Fruit fly (Drosophila melanogaster) whole organism, wandering third instar larva: ENCODE data around the gene GNBP3.

Source experiments
- Dfd ChIP-seq: fragments of >200 bp; optimal IDR thresholded peaks from 2 replicates; lab custom pipeline; 2017; ENCODE audit warnings: missing biosample characterization, missing genetic modification characterization
- HLH106 ChIP-seq: fragments of 200-800 bp; optimal IDR thresholded peaks from 3 replicates; lab custom pipeline; 2019; ENCODE audit warnings: missing biosample characterization, mild to moderate bottlenecking, missing genetic modification characterization, moderate library complexity
- Hr78 ChIP-seq: fragments of >200 bp; optimal IDR thresholded peaks from 2 replicates; lab custom pipeline; 2017; ENCODE audit warnings: missing biosample characterization, missing genetic modification characterization
- Myc ChIP-seq: fragments of >200 bp; optimal IDR thresholded peaks from 2 replicates; lab custom pipeline; 2017
- N ChIP-seq: fragments of >200 bp; optimal IDR thresholded peaks from 2 replicates; lab custom pipeline; 2018; ENCODE audit warnings: missing biosample characterization, missing external identifiers, missing genetic modification characterization
- Rel ChIP-seq, 2 experiments: fragments of 200-800 bp; sonication (Bioruptor generic) in 1 of 2; optimal IDR thresholded peaks; 2 replicates in 1 of 2; 3 replicates in 1 of 2; lab custom pipeline; 2016 to 2019; ENCODE audit warnings: mild to moderate bottlenecking in 2 of 2, missing biosample characterization in 2 of 2, missing genetic modification characterization in 2 of 2, moderate library complexity in 1 of 2
- fru ChIP-seq: fragments of 200-800 bp; sonication (Bioruptor generic); optimal IDR thresholded peaks from 3 replicates; lab custom pipeline; 2016; ENCODE audit warnings: missing biosample characterization, mild to moderate bottlenecking, missing genetic modification characterization
- h ChIP-seq: fragments of 200-800 bp; sonication (Bioruptor generic); optimal IDR thresholded peaks from 3 replicates; lab custom pipeline; 2016; ENCODE audit warnings: missing biosample characterization, mild to moderate bottlenecking, missing genetic modification characterization
- pan ChIP-seq: fragments of >200 bp; optimal IDR thresholded peaks from 2 replicates; lab custom pipeline; 2017
- usp ChIP-seq: fragments of >200 bp; optimal IDR thresholded peaks from 2 replicates; lab custom pipeline; 2017; ENCODE audit warnings: missing biosample characterization, missing genetic modification characterization

dm6 chr3L:8949823-8950222 lies 5.0 kb upstream of the GNBP3 start:
- peak; percentile 57 for TF ChIP-seq Dfd (GFP tag; lab: Kevin White, UChicago)
- no peak for TF ChIP-seq usp (GFP tag; lab: Kevin White, UChicago)
- TF ChIP-seq pan (lab: Kevin White, UChicago): no peak
- no peak for TF ChIP-seq HLH106 (tag; lab: Kevin White, UChicago)
- no peak for TF ChIP-seq h (GFP tag; lab: Kevin White, UChicago)
- no peak for TF ChIP-seq Rel (GFP tag; optimal IDR thresholded peaks at IDR 0.05; lab: Kevin White, UChicago)
- TF ChIP-seq Rel (tag; optimal IDR thresholded peaks at IDR 0.05; lab: Kevin White, UChicago): no peak
- TF ChIP-seq Hr78 (GFP tag; lab: Kevin White, UChicago): no peak
- no peak for TF ChIP-seq Myc
- no peak for TF ChIP-seq fru (GFP tag; lab: Kevin White, UChicago)
- no peak for TF ChIP-seq N (GFP tag; lab: Kevin White, UChicago)
